Fruit fly (Drosophila melanogaster) whole organism, embryonic: ENCODE measurements around the gene CG2124.

ENCODE experiments used
- Ada2b ChIP-seq: fragments of 200-800 bp; sonication (Bioruptor generic); IDR thresholded peaks from 2 replicates; pipeline ENCODE4 v1.3.6; 2022; ENCODE audit warnings: missing biosample characterization, missing genetic modification characterization
- Adf1 ChIP-seq: fragments of 200-800 bp; sonication (Bioruptor generic); IDR thresholded peaks from 2 replicates; pipeline ENCODE4 v1.3.6; 2022; ENCODE audit warnings: missing biosample characterization, missing genetic modification characterization
- Atf3 ChIP-seq: fragments of 200-800 bp; sonication (Bioruptor generic); optimal IDR thresholded peaks from 3 replicates; lab custom pipeline; 2016; ENCODE audit warnings: missing biosample characterization, missing genetic modification characterization
- Bdp1 ChIP-seq: fragments of 200-800 bp; sonication (Bioruptor generic); optimal IDR thresholded peaks from 3 replicates; lab custom pipeline; 2016; ENCODE audit warnings: missing biosample characterization, missing genetic modification characterization
- Blimp-1 ChIP-seq: fragments of 200-800 bp; sonication (Bioruptor generic); optimal IDR thresholded peaks from 3 replicates; lab custom pipeline; 2018; ENCODE audit warnings: missing biosample characterization, missing genetic modification characterization, mild to moderate bottlenecking, moderate library complexity, missing genetic modification reagents
- CG10565 ChIP-seq: fragments of 200-800 bp; sonication (Bioruptor generic); optimal IDR thresholded peaks from 3 replicates; lab custom pipeline; 2016; ENCODE audit warnings: missing biosample characterization, mild to moderate bottlenecking, missing genetic modification characterization
- CG11695 ChIP-seq: fragments of 200-800 bp; sonication (Bioruptor generic); IDR thresholded peaks from 3 replicates; pipeline ENCODE4 v1.3.6; 2022; ENCODE audit warnings: missing biosample characterization, missing genetic modification characterization
- CG12391 ChIP-seq: fragments of 200-800 bp; sonication (Bioruptor generic); optimal IDR thresholded peaks from 3 replicates; lab custom pipeline; 2018; ENCODE audit warnings: missing biosample characterization, mild to moderate bottlenecking, missing genetic modification characterization, moderate library complexity
- CG12659 ChIP-seq: fragments of 200-800 bp; sonication (Bioruptor generic); optimal IDR thresholded peaks from 3 replicates; lab custom pipeline; 2017; ENCODE audit warnings: mild to moderate bottlenecking, missing biosample characterization, missing genetic modification reagents, missing genetic modification characterization
- CG12769 ChIP-seq: fragments of 200-800 bp; sonication (Bioruptor generic); optimal IDR thresholded peaks from 2 replicates; lab custom pipeline; 2019; ENCODE audit warnings: missing biosample characterization, mild to moderate bottlenecking, missing genetic modification characterization, moderate library complexity
- CG13287 ChIP-seq: fragments of 200-800 bp; sonication (Bioruptor generic); IDR thresholded peaks from 2 replicates; pipeline ENCODE4 v1.3.6; 2022; ENCODE audit warnings: missing biosample characterization, missing genetic modification characterization; ENCODE audit not compliant: partially characterized antibody
- CG13296 ChIP-seq: fragments of 200-800 bp; sonication (Bioruptor generic); optimal IDR thresholded peaks from 3 replicates; lab custom pipeline; 2018; ENCODE audit warnings: missing biosample characterization, mild to moderate bottlenecking, missing genetic modification characterization
- CG18011 ChIP-seq: fragments of 200-800 bp; sonication (Bioruptor generic); optimal IDR thresholded peaks from 2 replicates; lab custom pipeline; 2017; ENCODE audit warnings: missing biosample characterization, missing genetic modification characterization, mild to moderate bottlenecking, moderate library complexity, missing genotype
- CG18476 ChIP-seq: fragments of 200-800 bp; sonication (Bioruptor generic); optimal IDR thresholded peaks from 2 replicates; lab custom pipeline; 2016; ENCODE audit warnings: missing biosample characterization, mild to moderate bottlenecking, missing genetic modification characterization
- CG2116 ChIP-seq: fragments of 200-800 bp; sonication (Bioruptor generic); optimal IDR thresholded peaks from 3 replicates; lab custom pipeline; 2018; ENCODE audit warnings: missing biosample characterization, mild to moderate bottlenecking, missing genetic modification characterization
- CG32772 ChIP-seq: fragments of 200-800 bp; sonication (Bioruptor generic); IDR thresholded peaks from 2 replicates; pipeline ENCODE4 v1.3.6; 2022; ENCODE audit warnings: missing biosample characterization, missing genetic modification characterization
- CG3847 ChIP-seq: fragments of 200-800 bp; sonication (Bioruptor generic); IDR thresholded peaks from 2 replicates; pipeline ENCODE4 v1.3.6; 2022; ENCODE audit warnings: missing biosample characterization, missing genetic modification characterization
- CG4404 ChIP-seq: fragments of 200-800 bp; sonication (Bioruptor generic); IDR thresholded peaks from 2 replicates; pipeline ENCODE4 v1.3.6; 2022; ENCODE audit warnings: missing biosample characterization, missing genetic modification characterization
- CG4730 ChIP-seq: fragments of 200-800 bp; sonication (Bioruptor generic); IDR thresholded peaks from 2 replicates; pipeline ENCODE4 v1.3.6; 2022; ENCODE audit warnings: missing biosample characterization, missing genetic modification characterization
- CG4854 ChIP-seq: fragments of 200-800 bp; sonication (Bioruptor generic); optimal IDR thresholded peaks from 2 replicates; lab custom pipeline; 2016; ENCODE audit warnings: missing biosample characterization, missing genetic modification characterization, inconsistent platforms
- CG5245 ChIP-seq: fragments of 200-800 bp; sonication (Bioruptor generic); optimal IDR thresholded peaks from 3 replicates; lab custom pipeline; 2016; ENCODE audit warnings: missing biosample characterization, missing genetic modification characterization
- CG6175 ChIP-seq: fragments of 200-800 bp; sonication (Bioruptor generic); IDR thresholded peaks from 3 replicates; pipeline ENCODE4 v1.3.6; 2022; ENCODE audit warnings: missing biosample characterization, missing genetic modification characterization
- CG6791 ChIP-seq: fragments of 200-800 bp; sonication (Bioruptor generic); IDR thresholded peaks from 3 replicates; pipeline ENCODE4 v1.3.6; 2022; ENCODE audit warnings: missing biosample characterization, missing genetic modification characterization; ENCODE audit not compliant: partially characterized antibody
- CG7963 ChIP-seq: fragments of 200-800 bp; sonication (Bioruptor generic); IDR thresholded peaks from 3 replicates; pipeline ENCODE4 v1.3.6; 2022; ENCODE audit warnings: missing biosample characterization, missing genetic modification characterization; ENCODE audit not compliant: partially characterized antibody
- CG9609 ChIP-seq: fragments of 200-800 bp; sonication (Bioruptor generic); optimal IDR thresholded peaks from 3 replicates; lab custom pipeline; 2016; ENCODE audit warnings: missing biosample characterization, missing genetic modification characterization
- Doc3 ChIP-seq: fragments of 200-800 bp; sonication (Bioruptor generic); IDR thresholded peaks from 3 replicates; pipeline ENCODE4 v1.3.6; 2022; ENCODE audit warnings: missing biosample characterization, missing genetic modification characterization; ENCODE audit not compliant: partially characterized antibody
- HLH4C ChIP-seq: fragments of 200-800 bp; sonication (Bioruptor generic); IDR thresholded peaks from 3 replicates; pipeline ENCODE4 v1.3.6; 2022; ENCODE audit warnings: missing biosample characterization, missing genetic modification characterization; ENCODE audit not compliant: partially characterized antibody
- MESR4 ChIP-seq: fragments of 200-800 bp; sonication (Bioruptor generic); optimal IDR thresholded peaks from 2 replicates; lab custom pipeline; 2018; ENCODE audit warnings: missing biosample characterization, mild to moderate bottlenecking, missing genetic modification characterization, moderate library complexity
- Max ChIP-seq: fragments of 200-800 bp; sonication (Bioruptor generic); optimal IDR thresholded peaks from 2 replicates; lab custom pipeline; 2016; ENCODE audit warnings: missing biosample characterization, mild to moderate bottlenecking, missing genetic modification characterization
- Rfx ChIP-seq: fragments of 200-800 bp; sonication (Bioruptor generic); IDR thresholded peaks from 2 replicates; pipeline ENCODE4 v1.3.6; 2022; ENCODE audit warnings: missing biosample characterization, missing genetic modification characterization
- chn ChIP-seq: fragments of 200-800 bp; sonication (Bioruptor generic); optimal IDR thresholded peaks from 2 replicates; lab custom pipeline; 2016; ENCODE audit warnings: missing biosample characterization, missing genetic modification characterization
- danr ChIP-seq: fragments of 200-800 bp; sonication (Bioruptor generic); IDR thresholded peaks from 2 replicates; pipeline ENCODE4 v1.3.6; 2022; ENCODE audit warnings: missing biosample characterization, missing genetic modification characterization
- dimm ChIP-seq: fragments of 200-800 bp; sonication (Bioruptor generic); IDR thresholded peaks from 2 replicates; pipeline ENCODE4 v1.3.6; 2022; ENCODE audit warnings: missing biosample characterization, missing genetic modification characterization
- dysf ChIP-seq: fragments of 200-800 bp; sonication (Bioruptor generic); IDR thresholded peaks from 3 replicates; pipeline ENCODE4 v1.3.6; 2022; ENCODE audit warnings: missing biosample characterization, missing genetic modification characterization
- en ChIP-seq: fragments of 200-800 bp; sonication (Bioruptor generic); optimal IDR thresholded peaks from 2 replicates; lab custom pipeline; 2016; ENCODE audit warnings: missing biosample characterization, missing genetic modification characterization
- fru ChIP-seq: fragments of >200 bp; optimal IDR thresholded peaks from 2 replicates; lab custom pipeline; 2017
- gce ChIP-seq: fragments of 200-800 bp; sonication (Bioruptor generic); IDR thresholded peaks from 3 replicates; pipeline ENCODE4 v1.3.6; 2022; ENCODE audit warnings: missing biosample characterization, missing genetic modification characterization
- lab ChIP-seq: fragments of 200-800 bp; sonication (Bioruptor generic); optimal IDR thresholded peaks from 3 replicates; lab custom pipeline; 2017; ENCODE audit warnings: missing biosample characterization, missing genetic modification characterization, mild to moderate bottlenecking, moderate library complexity, missing genetic modification reagents
- mam ChIP-seq: fragments of 200-800 bp; sonication (Bioruptor generic); optimal IDR thresholded peaks from 3 replicates; lab custom pipeline; 2016; ENCODE audit warnings: missing biosample characterization, missing genetic modification characterization
- nerfin-2 ChIP-seq: fragments of 200-800 bp; sonication (Bioruptor generic); IDR thresholded peaks from 2 replicates; pipeline ENCODE4 v1.3.6; 2022; ENCODE audit warnings: missing biosample characterization, missing genetic modification characterization; ENCODE audit not compliant: partially characterized antibody
- peb ChIP-seq: fragments of 200-800 bp; sonication (Bioruptor generic); IDR thresholded peaks from 2 replicates; pipeline ENCODE4 v1.3.6; 2022; ENCODE audit warnings: missing biosample characterization, missing genetic modification characterization
- pfk ChIP-seq: fragments of 200-800 bp; sonication (Bioruptor generic); optimal IDR thresholded peaks from 2 replicates; lab custom pipeline; 2018; ENCODE audit warnings: missing biosample characterization, mild to moderate bottlenecking, missing genetic modification characterization, moderate library complexity
- phol ChIP-seq: fragments of 200-800 bp; sonication (Bioruptor generic); optimal IDR thresholded peaks from 3 replicates; lab custom pipeline; 2018; ENCODE audit warnings: missing biosample characterization, mild to moderate bottlenecking, missing genetic modification characterization, moderate library complexity
- sens-2 ChIP-seq: fragments of 200-800 bp; sonication (Bioruptor generic); IDR thresholded peaks from 2 replicates; pipeline ENCODE4 v1.3.6; 2022; ENCODE audit warnings: missing biosample characterization, missing genetic modification characterization
- sima ChIP-seq: fragments of 200-800 bp; sonication (Bioruptor generic); optimal IDR thresholded peaks from 2 replicates; lab custom pipeline; 2016; ENCODE audit warnings: missing biosample characterization, missing genetic modification characterization
- tll ChIP-seq, 2 experiments: fragments of 200-800 bp in 1 of 2; fragments of >200 bp in 1 of 2; sonication (Bioruptor generic) in 1 of 2; optimal IDR thresholded peaks; 2 replicates each; lab custom pipeline; 2017 to 2019; ENCODE audit warnings: missing biosample characterization in 2 of 2, missing genetic modification characterization in 2 of 2, mild to moderate bottlenecking in 1 of 2, moderate library complexity in 1 of 2
- trh ChIP-seq: fragments of 200-800 bp; sonication (Bioruptor generic); optimal IDR thresholded peaks from 2 replicates; lab custom pipeline; 2016; ENCODE audit warnings: missing biosample characterization, missing genetic modification characterization
- unpg ChIP-seq: fragments of 200-800 bp; sonication (Bioruptor generic); optimal IDR thresholded peaks from 3 replicates; lab custom pipeline; 2018; ENCODE audit warnings: missing biosample characterization, mild to moderate bottlenecking, missing genetic modification characterization, moderate library complexity
- vnd ChIP-seq: fragments of 200-800 bp; sonication (Bioruptor generic); IDR thresholded peaks from 3 replicates; pipeline ENCODE4 v1.3.6; 2022; ENCODE audit warnings: missing biosample characterization, missing genetic modification characterization; ENCODE audit not compliant: partially characterized antibody
- wek ChIP-seq: fragments of 200-800 bp; sonication (Bioruptor generic); optimal IDR thresholded peaks from 3 replicates; lab custom pipeline; 2018; ENCODE audit warnings: missing biosample characterization, mild to moderate bottlenecking, missing genetic modification characterization, moderate library complexity
- zf30C ChIP-seq: fragments of 200-800 bp; sonication (Bioruptor generic); optimal IDR thresholded peaks from 3 replicates; lab custom pipeline; 2018; ENCODE audit warnings: missing biosample characterization, mild to moderate bottlenecking, missing genetic modification characterization

Gene CG2124

dm6 chrX:10585158-10585634 is 10.7 kb upstream of the CG2124 start, which contains the start of gene spri (continued):
- no peak for TF ChIP-seq CG4730 (GFP tag; lab: Robert Waterston, UW)
- no peak for TF ChIP-seq peb (GFP tag; lab: Robert Waterston, UW)
- no peak for TF ChIP-seq CG12659 (GFP tag; lab: Kevin White, UChicago)
- no peak for TF ChIP-seq wek (GFP tag; lab: Kevin White, UChicago)
- TF ChIP-seq Bdp1 (GFP tag; lab: Kevin White, UChicago): no peak
- TF ChIP-seq CG32772 (GFP tag; lab: Robert Waterston, UW): no peak
- peak; percentile 43 for TF ChIP-seq Rfx
- TF ChIP-seq CG7963 (GFP tag; lab: Robert Waterston, UW): no peak
- no peak for TF ChIP-seq CG4854
- TF ChIP-seq sima (GFP tag; lab: Kevin White, UChicago): no peak
- TF ChIP-seq CG13287 (GFP tag; lab: Robert Waterston, UW): peak; percentile 29; the same call in 1 of the 2 replicates
- TF ChIP-seq trh (GFP tag; lab: Kevin White, UChicago): no peak
- TF ChIP-seq CG6791 (GFP tag; lab: Robert Waterston, UW): no peak
- no peak for TF ChIP-seq fru
- TF ChIP-seq CG3847 (GFP tag; lab: Robert Waterston, UW): no peak
- TF ChIP-seq danr (GFP tag; lab: Robert Waterston, UW): no peak
- TF ChIP-seq CG18011 (GFP tag; lab: Kevin White, UChicago): no peak
- TF ChIP-seq CG11695 (GFP tag; lab: Robert Waterston, UW): no peak
- TF ChIP-seq Max (GFP tag; lab: Kevin White, UChicago): no peak
- TF ChIP-seq nerfin-2 (GFP tag; lab: Robert Waterston, UW): no peak
- no peak for TF ChIP-seq lab (GFP tag; lab: Kevin White, UChicago)
- peak; percentile 6 for TF ChIP-seq unpg
- TF ChIP-seq mam (GFP tag; lab: Kevin White, UChicago): no peak
- TF ChIP-seq Doc3: no peak
- no peak for TF ChIP-seq phol (tag; lab: Kevin White, UChicago)
- TF ChIP-seq CG5245 (GFP tag; lab: Kevin White, UChicago): no peak
- no peak for TF ChIP-seq dimm (GFP tag; lab: Robert Waterston, UW)
- TF ChIP-seq pfk: no peak
- TF ChIP-seq Ada2b (GFP tag; lab: Robert Waterston, UW): no peak
- no peak for TF ChIP-seq zf30C (GFP tag; lab: Kevin White, UChicago)
- TF ChIP-seq CG2116 (GFP tag; lab: Kevin White, UChicago): no peak
- peak; percentile 7 for TF ChIP-seq CG12391 (tag; lab: Kevin White, UChicago)
- no peak for TF ChIP-seq dysf (GFP tag; lab: Robert Waterston, UW)
- TF ChIP-seq Atf3 (GFP tag; lab: Kevin White, UChicago): no peak
- TF ChIP-seq gce: no peak
- TF ChIP-seq chn: no peak
- TF ChIP-seq CG12769 (tag; lab: Kevin White, UChicago): peak; percentile 48
- no peak for TF ChIP-seq HLH4C (GFP tag; lab: Robert Waterston, UW)
- TF ChIP-seq Blimp-1 (GFP tag; lab: Kevin White, UChicago): no peak
- no peak for TF ChIP-seq CG9609
- TF ChIP-seq vnd (GFP tag; lab: Robert Waterston, UW): no peak
- TF ChIP-seq en: no peak
- TF ChIP-seq CG10565 (GFP tag; lab: Kevin White, UChicago): no peak
- TF ChIP-seq CG18476: no peak
- no peak for TF ChIP-seq tll (GFP tag; optimal IDR thresholded peaks at IDR 0.05; lab: Kevin White, UChicago)
- TF ChIP-seq CG13296: no peak
- TF ChIP-seq CG6175: no peak
- TF ChIP-seq MESR4 (GFP tag; lab: Kevin White, UChicago): no peak
- peak; percentile 62 for TF ChIP-seq Adf1 (GFP tag; lab: Robert Waterston, UW)
- no peak for TF ChIP-seq CG4404
- TF ChIP-seq sens-2: no peak
